Worm (Caenorhabditis elegans) whole organism, midembryonic: ENCODE measurements around the gene R02C2.1.

Source experiments
- T22C8.4 ChIP-seq: fragments of 200-800 bp; sonication (Bioruptor generic); IDR thresholded peaks from 2 replicates; pipeline ENCODE4 v1.3.6; 2022; ENCODE audit warnings: missing genetic modification characterization, missing compliant biosample characterization
- cog-1 ChIP-seq: sonication (generic microtip); optimal IDR thresholded peaks from 2 replicates; lab custom pipeline; 2016; ENCODE audit warnings: missing genetic modification characterization, missing compliant biosample characterization
- flt-1 ChIP-seq: fragments of 200-800 bp; sonication (Bioruptor generic); IDR thresholded peaks from 2 replicates; pipeline ENCODE4 v1.3.6; 2022; ENCODE audit warnings: missing genetic modification characterization, missing compliant biosample characterization
- klf-2 ChIP-seq: fragments of 200-800 bp; sonication (Bioruptor generic); conservative IDR thresholded peaks from 2 replicates; pipeline ENCODE4 v1.3.6; 2022; ENCODE audit warnings: missing genetic modification reagents, missing genetic modification characterization, missing compliant biosample characterization
- med-1 ChIP-seq: sonication (generic microtip); optimal IDR thresholded peaks from 2 replicates; lab custom pipeline; 2017; ENCODE audit warnings: missing genetic modification characterization, mild to moderate bottlenecking, missing compliant biosample characterization, antibody characterized with exemption, missing genetic modification reagents; ENCODE audit not compliant: insufficient read depth
- ref-1 ChIP-seq: fragments of 200-800 bp; sonication (Bioruptor generic); conservative IDR thresholded peaks from 2 replicates; pipeline ENCODE4 v1.3.6; 2022; ENCODE audit warnings: missing genetic modification reagents, missing genetic modification characterization, missing compliant biosample characterization
- tab-1 ChIP-seq: fragments of 200-800 bp; sonication (Bioruptor generic); IDR thresholded peaks from 2 replicates; pipeline ENCODE4 v1.3.6; 2022; ENCODE audit warnings: missing genetic modification characterization, missing compliant biosample characterization
- ztf-23 ChIP-seq: fragments of 200-800 bp; sonication (Bioruptor generic); IDR thresholded peaks from 2 replicates; pipeline ENCODE4 v1.3.6; 2022; ENCODE audit warnings: missing genetic modification reagents, missing genetic modification characterization, missing compliant biosample characterization
- ztf-29 ChIP-seq: fragments of 200-800 bp; sonication (Bioruptor generic); IDR thresholded peaks from 2 replicates; pipeline ENCODE4 v1.3.6; 2022; ENCODE audit warnings: missing genetic modification reagents, missing genetic modification characterization, missing compliant biosample characterization

The R02C2.1 gene

ce11 chrV:194760-195159 lies 43.2 kb downstream of the R02C2.1 start:
- TF ChIP-seq ztf-23 (GFP tag; lab: Robert Waterston, UW) (no peak), cog-1 (tag; lab: Kevin White, UChicago) (no peak), tab-1 (GFP tag; lab: Robert Waterston, UW) (no peak), T22C8.4 (no peak), flt-1 (GFP tag; lab: Robert Waterston, UW) (no peak), klf-2 (GFP tag; lab: Robert Waterston, UW) (no peak), med-1 (no peak), ref-1 (GFP tag; lab: Robert Waterston, UW) (no peak), ztf-29 (no peak)

- no peak for TF ChIP-seq ztf-29
- no peak for TF ChIP-seq ref-1 (GFP tag; lab: Robert Waterston, UW)
- no peak for TF ChIP-seq tab-1 (GFP tag; lab: Robert Waterston, UW)
- no peak for TF ChIP-seq cog-1 (tag; lab: Kevin White, UChicago)
- TF ChIP-seq klf-2 (GFP tag; lab: Robert Waterston, UW) = no peak
- TF ChIP-seq flt-1 (GFP tag; lab: Robert Waterston, UW) = no peak
- no peak for TF ChIP-seq T22C8.4
- no peak for TF ChIP-seq ztf-23 (GFP tag; lab: Robert Waterston, UW)
- TF ChIP-seq med-1 = no peak
Observed at ce11 chrV:189436-189835, 48.6 kb downstream of the R02C2.1 start.
